Worm (Caenorhabditis elegans) whole organism, early embryonic: ENCODE measurements around the gene H01M10.1.

ENCODE experiments used
- F13C5.2 ChIP-seq: sonication (generic microtip); optimal IDR thresholded peaks from 2 replicates; lab custom pipeline; 2017; ENCODE audit warnings: mild to moderate bottlenecking, missing genetic modification characterization, inconsistent platforms, missing compliant biosample characterization
- aly-1 ChIP-seq: sonication (generic microtip); optimal IDR thresholded peaks from 2 replicates; lab custom pipeline; 2016; ENCODE audit warnings: missing genetic modification characterization, missing compliant biosample characterization
- ama-1 ChIP-seq: fragments of 150-350 bp; optimal IDR thresholded peaks from 2 replicates; lab custom pipeline; 2014
- ceh-36 ChIP-seq: sonication (generic microtip); optimal IDR thresholded peaks from 2 replicates; lab custom pipeline; 2016; ENCODE audit warnings: missing genetic modification characterization, inconsistent platforms, missing compliant biosample characterization
- ets-7 ChIP-seq: sonication (generic microtip); optimal IDR thresholded peaks from 2 replicates; lab custom pipeline; 2016; ENCODE audit warnings: missing genotype, missing genetic modification characterization, missing compliant biosample characterization
- pes-1 ChIP-seq: fragments of 200-800 bp; sonication (Bioruptor generic); IDR thresholded peaks from 2 replicates; pipeline ENCODE4 v1.3.6; 2022; ENCODE audit warnings: missing genetic modification reagents, missing genetic modification characterization, missing compliant biosample characterization
- sea-1 ChIP-seq: fragments of 200-800 bp; sonication (Bioruptor generic); conservative IDR thresholded peaks from 2 replicates; pipeline ENCODE4 v1.3.6; 2022; ENCODE audit warnings: missing genetic modification characterization, missing compliant biosample characterization
- tbx-11 ChIP-seq: fragments of 200-800 bp; sonication (Bioruptor generic); IDR thresholded peaks from 2 replicates; pipeline ENCODE4 v1.3.6; 2022; ENCODE audit warnings: missing genetic modification characterization, missing compliant biosample characterization

DNA sequence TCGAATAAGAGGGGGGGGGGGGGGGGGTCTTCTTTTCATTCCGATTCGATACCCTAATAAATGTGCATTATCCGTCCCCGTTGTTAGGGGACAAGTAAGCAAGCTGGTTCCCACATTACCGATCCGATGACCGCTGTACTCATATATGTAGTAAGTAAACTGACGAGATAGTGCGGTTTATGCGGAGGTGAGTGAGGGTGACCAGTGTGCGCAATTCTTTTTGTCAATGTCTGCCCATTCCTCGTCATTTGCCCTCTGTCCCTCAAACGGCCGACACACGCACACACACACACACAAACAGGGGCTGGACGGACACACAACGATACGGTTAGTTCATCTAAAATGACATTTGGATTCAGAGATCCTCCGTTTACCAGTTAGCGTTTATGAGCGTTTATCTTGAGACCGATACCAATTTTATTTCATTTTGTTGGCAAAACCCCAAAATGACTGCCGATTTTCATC lies 28.1 kb downstream of the H01M10.1 start, which contains the start of gene aat-3:
- no peak for TF ChIP-seq aly-1 (tag; lab: Kevin White, UChicago)
- no peak for TF ChIP-seq F13C5.2 (tag; lab: Kevin White, UChicago)
- no peak for TF ChIP-seq sea-1 (GFP tag; lab: Robert Waterston, UW)
- TF ChIP-seq ama-1 (lab: Kevin White, UChicago): no peak
- no peak for TF ChIP-seq pes-1 (GFP tag; lab: Robert Waterston, UW)
- no peak for TF ChIP-seq tbx-11 (GFP tag; lab: Robert Waterston, UW)
- no peak for TF ChIP-seq ceh-36 (tag; lab: Kevin White, UChicago)
- TF ChIP-seq ets-7 (tag; lab: Kevin White, UChicago): no peak
